Worm (Caenorhabditis elegans): ENCODE measurements around the gene acs-11.

The acs-11 gene

ce11 chrII:4759835-4760234 lies 17.9 kb downstream of the acs-11 start:
- TF ChIP-seq elt-1 (tag; optimal IDR thresholded peaks at IDR 0.05) (no peak), ama-1 (optimal IDR thresholded peaks at IDR 0.05) (no peak), Y55F3AM.14 (GFP tag; optimal IDR thresholded peaks at IDR 0.05) (no peak), ceh-82 (tag; optimal IDR thresholded peaks at IDR 0.05) (no peak), nhr-237 (tag; optimal IDR thresholded peaks at IDR 0.05) (no peak), lin-11 (tag; optimal IDR thresholded peaks at IDR 0.05) (no peak), ztf-11 (tag; optimal IDR thresholded peaks at IDR 0.05) (no peak), nhr-25 (tag; optimal IDR thresholded peaks at IDR 0.05) (peak; percentile 79), sma-9 (GFP tag; optimal IDR thresholded peaks at IDR 0.05) (no peak), sma-9 (tag; optimal IDR thresholded peaks at IDR 0.05) (no peak), crh-2 (tag; optimal IDR thresholded peaks at IDR 0.05) (peak; percentile 15), mab-5 (tag; optimal IDR thresholded peaks at IDR 0.05) (no peak), C34F6.9 (tag; optimal IDR thresholded peaks at IDR 0.05) (no peak), mdl-1 (tag; optimal IDR thresholded peaks at IDR 0.05) (no peak), sma-3 (GFP tag; optimal IDR thresholded peaks at IDR 0.05) (no peak), lin-13 (GFP tag; optimal IDR thresholded peaks at IDR 0.05) (no peak), F13H6.1 (tag; optimal IDR thresholded peaks at IDR 0.05) (no peak), nhr-6 (tag; optimal IDR thresholded peaks at IDR 0.05) (no peak), ztf-4 (tag; optimal IDR thresholded peaks at IDR 0.05) (no peak), nhr-12 (tag; optimal IDR thresholded peaks at IDR 0.05) (no peak), nhr-129 (tag; optimal IDR thresholded peaks at IDR 0.05) (no peak), unc-62 (GFP tag; optimal IDR thresholded peaks at IDR 0.05) (no peak), lsy-2 (tag; optimal IDR thresholded peaks at IDR 0.05) (no peak), ztf-1 (GFP tag; conservative IDR thresholded peaks at IDR 0.05) (no peak), ceh-16 (tag; optimal IDR thresholded peaks at IDR 0.05) (peak; percentile 54)

- TF ChIP-seq snpc-4 (tag; optimal IDR thresholded peaks at IDR 0.05): no peak
- TF ChIP-seq crh-2 (tag; optimal IDR thresholded peaks at IDR 0.05): no peak
- TF ChIP-seq nhr-25 (tag; optimal IDR thresholded peaks at IDR 0.05): peak; percentile 13
- TF ChIP-seq sma-3 (GFP tag; optimal IDR thresholded peaks at IDR 0.05): peak; percentile 3
- no peak for TF ChIP-seq R02D3.7 (tag; optimal IDR thresholded peaks at IDR 0.05)
- TF ChIP-seq ztf-1 (GFP tag; conservative IDR thresholded peaks at IDR 0.05): no peak
- no peak for TF ChIP-seq lin-39 (tag; optimal IDR thresholded peaks at IDR 0.05)
- TF ChIP-seq nhr-77 (tag; optimal IDR thresholded peaks at IDR 0.05): no peak
Observed at ce11 chrII:4761020-4761419, 19.1 kb downstream of the acs-11 start.

- TF ChIP-seq Y55F3AM.14 (GFP tag; optimal IDR thresholded peaks at IDR 0.05) (no peak), sma-3 (GFP tag; optimal IDR thresholded peaks at IDR 0.05) (peak; percentile 33), crh-2 (tag; optimal IDR thresholded peaks at IDR 0.05) (peak; percentile 41), sma-9 (GFP tag; optimal IDR thresholded peaks at IDR 0.05) (peak; percentile 26), sma-9 (tag; optimal IDR thresholded peaks at IDR 0.05) (no peak)
Observed at ce11 chrII:4762574-4763285, 20.8 kb downstream of the acs-11 start, which contains the start of gene F26G1.2. F26G1.2 (plus strand) TSS chrII:4763081.

ce11 chrII:4766284-4766683 lies 24.3 kb downstream of the acs-11 start, which contains the start of gene ttm-2:
ttm-2 (minus strand) TSS chrII:4766384.
- no peak for TF ChIP-seq aly-2 (tag; optimal IDR thresholded peaks at IDR 0.05)
- no peak for TF ChIP-seq nhr-129 (tag; optimal IDR thresholded peaks at IDR 0.05)
- no peak for TF ChIP-seq lin-11 (tag; optimal IDR thresholded peaks at IDR 0.05)
- TF ChIP-seq ztf-4 (tag; optimal IDR thresholded peaks at IDR 0.05): no peak
- no peak for TF ChIP-seq nhr-6 (tag; optimal IDR thresholded peaks at IDR 0.05)
- TF ChIP-seq egl-27 (tag; optimal IDR thresholded peaks at IDR 0.05): no peak
- no peak for TF ChIP-seq zag-1 (tag; optimal IDR thresholded peaks at IDR 0.05)
- no peak for TF ChIP-seq nhr-77 (tag; optimal IDR thresholded peaks at IDR 0.05)
- TF ChIP-seq alr-1 (tag; optimal IDR thresholded peaks at IDR 0.05): no peak
- TF ChIP-seq skn-1 (tag; optimal IDR thresholded peaks at IDR 0.05): no peak
- TF ChIP-seq nhr-11 (tag; optimal IDR thresholded peaks at IDR 0.05): no peak
- no peak for TF ChIP-seq lin-13 (GFP tag; optimal IDR thresholded peaks at IDR 0.05)
- no peak for TF ChIP-seq F13H6.1 (tag; optimal IDR thresholded peaks at IDR 0.05)

ce11 chrII:4767612-4768011 lies 25.7 kb downstream of the acs-11 start:
- TF ChIP-seq sma-9 (GFP tag; optimal IDR thresholded peaks at IDR 0.05) (peak; percentile 26), sma-9 (tag; optimal IDR thresholded peaks at IDR 0.05) (no peak), ceh-16 (tag; optimal IDR thresholded peaks at IDR 0.05) (peak; percentile 71), peb-1 (tag; optimal IDR thresholded peaks at IDR 0.05) (no peak), nhr-25 (tag; optimal IDR thresholded peaks at IDR 0.05) (peak; percentile 33)
